Fruit fly (Drosophila melanogaster) whole organism, embryonic: ENCODE data around the gene CG13896.

ENCODE experiments used
- Adf1 ChIP-seq: fragments of 200-800 bp; sonication (Bioruptor generic); IDR thresholded peaks from 2 replicates; pipeline ENCODE4 v1.3.6; 2022; ENCODE audit warnings: missing biosample characterization, missing genetic modification characterization
- Atf6 ChIP-seq: fragments of 200-800 bp; sonication (Bioruptor generic); IDR thresholded peaks from 2 replicates; pipeline ENCODE4 v1.3.6; 2022; ENCODE audit warnings: missing biosample characterization, missing genetic modification characterization
- CG10431 ChIP-seq: fragments of 200-800 bp; sonication (Bioruptor generic); optimal IDR thresholded peaks from 3 replicates; lab custom pipeline; 2018; ENCODE audit warnings: missing biosample characterization, mild to moderate bottlenecking, missing genetic modification characterization
- CG10462 ChIP-seq: fragments of 200-800 bp; sonication (Bioruptor generic); optimal IDR thresholded peaks from 2 replicates; lab custom pipeline; 2016; ENCODE audit warnings: missing biosample characterization, missing genetic modification characterization
- CG11504 ChIP-seq: fragments of 200-800 bp; sonication (Bioruptor generic); optimal IDR thresholded peaks from 3 replicates; lab custom pipeline; 2019; ENCODE audit warnings: missing biosample characterization, mild to moderate bottlenecking, missing genetic modification characterization, moderate library complexity
- CG13424 ChIP-seq: fragments of 200-800 bp; sonication (Bioruptor generic); optimal IDR thresholded peaks from 2 replicates; lab custom pipeline; 2019; ENCODE audit warnings: missing biosample characterization, mild to moderate bottlenecking, missing genetic modification characterization, moderate library complexity
- CG15011 ChIP-seq: fragments of 200-800 bp; sonication (Bioruptor generic); optimal IDR thresholded peaks from 3 replicates; lab custom pipeline; 2018; ENCODE audit warnings: missing biosample characterization, mild to moderate bottlenecking, missing genetic modification characterization
- CG17186 ChIP-seq: fragments of 200-800 bp; sonication (Bioruptor generic); optimal IDR thresholded peaks from 3 replicates; lab custom pipeline; 2017; ENCODE audit warnings: missing biosample characterization, missing genetic modification reagents, missing genetic modification characterization
- CG18262 ChIP-seq: fragments of 200-800 bp; optimal IDR thresholded peaks from 3 replicates; lab custom pipeline; 2019; ENCODE audit warnings: missing biosample characterization, mild to moderate bottlenecking, missing genetic modification characterization, moderate library complexity
- CG18476 ChIP-seq: fragments of 200-800 bp; sonication (Bioruptor generic); optimal IDR thresholded peaks from 2 replicates; lab custom pipeline; 2016; ENCODE audit warnings: missing biosample characterization, mild to moderate bottlenecking, missing genetic modification characterization
- CG3847 ChIP-seq: fragments of 200-800 bp; sonication (Bioruptor generic); IDR thresholded peaks from 2 replicates; pipeline ENCODE4 v1.3.6; 2022; ENCODE audit warnings: missing biosample characterization, missing genetic modification characterization
- CG6272 ChIP-seq: fragments of 200-800 bp; sonication (Bioruptor generic); IDR thresholded peaks from 2 replicates; pipeline ENCODE4 v1.3.6; 2022; ENCODE audit warnings: missing biosample characterization, missing genetic modification characterization
- CkIIα-i1 ChIP-seq: fragments of 200-800 bp; sonication (Bioruptor generic); IDR thresholded peaks from 2 replicates; pipeline ENCODE4 v1.3.6; 2022; ENCODE audit warnings: missing biosample characterization, missing genetic modification characterization
- Doc3 ChIP-seq: fragments of 200-800 bp; sonication (Bioruptor generic); IDR thresholded peaks from 3 replicates; pipeline ENCODE4 v1.3.6; 2022; ENCODE audit warnings: missing biosample characterization, missing genetic modification characterization; ENCODE audit not compliant: partially characterized antibody
- Fer3 ChIP-seq: fragments of 200-800 bp; sonication (Bioruptor generic); optimal IDR thresholded peaks from 2 replicates; lab custom pipeline; 2018; ENCODE audit warnings: missing biosample characterization, mild to moderate bottlenecking, missing genetic modification characterization, moderate library complexity
- GATAe ChIP-seq: fragments of 200-800 bp; sonication (Bioruptor generic); conservative IDR thresholded peaks from 2 replicates; pipeline ENCODE4 v1.3.6; 2022; ENCODE audit warnings: missing biosample characterization, missing genetic modification characterization
- H2.0 ChIP-seq: fragments of 200-800 bp; sonication (Bioruptor generic); IDR thresholded peaks from 2 replicates; pipeline ENCODE4 v1.3.6; 2022; ENCODE audit warnings: missing biosample characterization, missing genetic modification characterization
- Hand ChIP-seq: fragments of 200-800 bp; sonication (Bioruptor generic); optimal IDR thresholded peaks from 2 replicates; lab custom pipeline; 2017; ENCODE audit warnings: mild to moderate bottlenecking, missing biosample characterization, missing genetic modification reagents, missing genetic modification characterization
- Hr3 ChIP-seq: fragments of 200-800 bp; sonication (Bioruptor generic); optimal IDR thresholded peaks from 3 replicates; lab custom pipeline; 2016; ENCODE audit warnings: missing biosample characterization, missing genetic modification characterization
- NK7.1 ChIP-seq: fragments of 200-800 bp; sonication (Bioruptor generic); optimal IDR thresholded peaks from 3 replicates; lab custom pipeline; 2016; ENCODE audit warnings: missing biosample characterization, missing genetic modification characterization
- Nf-YA ChIP-seq: fragments of 200-800 bp; sonication (Bioruptor generic); IDR thresholded peaks from 2 replicates; pipeline ENCODE4 v1.3.6; 2022; ENCODE audit warnings: missing biosample characterization, missing genetic modification characterization
- Side ChIP-seq: fragments of 200-800 bp; sonication (Bioruptor generic); optimal IDR thresholded peaks from 2 replicates; lab custom pipeline; 2016; ENCODE audit warnings: missing biosample characterization, missing genetic modification characterization
- Sry-β ChIP-seq: fragments of 200-800 bp; sonication (Bioruptor generic); optimal IDR thresholded peaks from 2 replicates; lab custom pipeline; 2018; ENCODE audit warnings: missing biosample characterization, mild to moderate bottlenecking, missing genetic modification characterization, moderate library complexity
- Sry-δ ChIP-seq: fragments of 200-800 bp; sonication (Bioruptor generic); optimal IDR thresholded peaks from 2 replicates; lab custom pipeline; 2016; ENCODE audit warnings: missing biosample characterization, missing genetic modification characterization
- Tbp ChIP-seq: fragments of >200 bp; optimal IDR thresholded peaks from 2 replicates; lab custom pipeline; 2018; ENCODE audit warnings: missing biosample characterization, missing genetic modification characterization
- al ChIP-seq: fragments of 200-800 bp; sonication (Bioruptor generic); IDR thresholded peaks from 2 replicates; pipeline ENCODE4 v1.3.6; 2022; ENCODE audit warnings: missing biosample characterization, missing genetic modification characterization
- br ChIP-seq: fragments of >200 bp; optimal IDR thresholded peaks from 2 replicates; lab custom pipeline; 2017
- bsh ChIP-seq, 2 experiments: fragments of 200-800 bp; sonication (Bioruptor generic); optimal IDR thresholded peaks; 2 replicates each; lab custom pipeline; 2017 to 2018; ENCODE audit warnings: mild to moderate bottlenecking in 2 of 2, missing biosample characterization in 2 of 2, missing genetic modification characterization in 2 of 2, moderate library complexity in 1 of 2
- chif ChIP-seq, 2 experiments: fragments of 200-800 bp; sonication (Bioruptor generic); optimal IDR thresholded peaks; 3 replicates each; lab custom pipeline; 2016; ENCODE audit warnings: missing biosample characterization in 2 of 2, missing genetic modification characterization in 2 of 2
- ci ChIP-seq: fragments of 200-800 bp; sonication (Bioruptor generic); IDR thresholded peaks from 3 replicates; pipeline ENCODE4 v1.3.6; 2022; ENCODE audit warnings: missing biosample characterization, missing genetic modification characterization
- cwo ChIP-seq: fragments of 200-800 bp; sonication (Bioruptor generic); optimal IDR thresholded peaks from 3 replicates; lab custom pipeline; 2017; ENCODE audit warnings: missing biosample characterization, missing genetic modification characterization, mild to moderate bottlenecking, moderate library complexity, missing genetic modification reagents
- da ChIP-seq: fragments of 200-800 bp; sonication (Bioruptor generic); optimal IDR thresholded peaks from 2 replicates; lab custom pipeline; 2016; ENCODE audit warnings: missing biosample characterization, missing genetic modification characterization
- dmrt11E ChIP-seq: fragments of 200-800 bp; sonication (Bioruptor generic); optimal IDR thresholded peaks from 3 replicates; lab custom pipeline; 2018; ENCODE audit warnings: missing biosample characterization, mild to moderate bottlenecking, missing genetic modification characterization, moderate library complexity
- fd102C ChIP-seq: fragments of 200-800 bp; sonication (Bioruptor generic); optimal IDR thresholded peaks from 2 replicates; lab custom pipeline; 2018; ENCODE audit warnings: missing biosample characterization, mild to moderate bottlenecking, missing genetic modification characterization, moderate library complexity
- gem ChIP-seq: fragments of 200-800 bp; sonication (Bioruptor generic); optimal IDR thresholded peaks from 2 replicates; lab custom pipeline; 2019; ENCODE audit warnings: missing biosample characterization, mild to moderate bottlenecking, missing genetic modification characterization, moderate library complexity
- gt ChIP-seq: fragments of 200-800 bp; sonication (Bioruptor generic); IDR thresholded peaks from 2 replicates; pipeline ENCODE4 v1.3.6; 2022; ENCODE audit warnings: missing biosample characterization, missing genetic modification characterization
- klu ChIP-seq: fragments of 200-800 bp; sonication (Bioruptor generic); IDR thresholded peaks from 2 replicates; pipeline ENCODE4 v1.3.6; 2022; ENCODE audit warnings: missing biosample characterization, missing genetic modification characterization
- pita ChIP-seq: fragments of 200-800 bp; sonication (Bioruptor generic); optimal IDR thresholded peaks from 2 replicates; lab custom pipeline; 2017; ENCODE audit warnings: missing biosample characterization, mild to moderate bottlenecking, missing genetic modification characterization
- pnt ChIP-seq: fragments of 200-800 bp; sonication (Bioruptor generic); optimal IDR thresholded peaks from 3 replicates; lab custom pipeline; 2016; ENCODE audit warnings: missing biosample characterization, missing genetic modification characterization
- prd ChIP-seq, 3 experiments: fragments of >200 bp in 2 of 3; fragments of 200-800 bp in 1 of 3; sonication (Bioruptor generic) in 1 of 3; optimal IDR thresholded peaks in 2 of 3; IDR thresholded peaks in 1 of 3; 2 replicates in 2 of 3; 3 replicates in 1 of 3; pipeline versions ENCODE4 v1.3.6 to Lab custom; 2017 to 2022; ENCODE audit warnings: missing biosample characterization in 1 of 3, missing genetic modification characterization in 1 of 3
- repo ChIP-seq: fragments of 200-800 bp; sonication (Bioruptor generic); optimal IDR thresholded peaks from 2 replicates; lab custom pipeline; 2016; ENCODE audit warnings: missing biosample characterization, missing genetic modification characterization
- ro ChIP-seq: fragments of 200-800 bp; sonication (Bioruptor generic); IDR thresholded peaks from 2 replicates; pipeline ENCODE4 v1.3.6; 2022; ENCODE audit warnings: missing biosample characterization, missing genetic modification characterization
- sc ChIP-seq, 3 experiments: fragments of >200 bp in 2 of 3; fragments of 200-800 bp in 1 of 3; sonication (Bioruptor generic) in 1 of 3; optimal IDR thresholded peaks; 2 replicates in 2 of 3; 3 replicates in 1 of 3; lab custom pipeline; 2017; ENCODE audit warnings: mild to moderate bottlenecking in 1 of 3, missing biosample characterization in 1 of 3, missing genetic modification characterization in 1 of 3, missing genetic modification reagents in 1 of 3
- schlank ChIP-seq: fragments of 200-800 bp; sonication (Bioruptor generic); optimal IDR thresholded peaks from 2 replicates; lab custom pipeline; 2018; ENCODE audit warnings: missing biosample characterization, mild to moderate bottlenecking, missing genetic modification characterization
- scrt ChIP-seq: fragments of 200-800 bp; sonication (Bioruptor generic); optimal IDR thresholded peaks from 2 replicates; lab custom pipeline; 2018; ENCODE audit warnings: missing biosample characterization, mild to moderate bottlenecking, missing genetic modification characterization, moderate library complexity
- sens ChIP-seq: fragments of 200-800 bp; sonication (Bioruptor generic); peaks from one replicate; lab custom pipeline; 2016; ENCODE audit warnings: missing biosample characterization, missing genetic modification characterization
- unc-4 ChIP-seq: fragments of 200-800 bp; sonication (Bioruptor generic); IDR thresholded peaks from 2 replicates; pipeline ENCODE4 v1.3.6; 2022; ENCODE audit warnings: missing biosample characterization, missing genetic modification characterization; ENCODE audit not compliant: partially characterized antibody
- unpg ChIP-seq: fragments of 200-800 bp; sonication (Bioruptor generic); optimal IDR thresholded peaks from 3 replicates; lab custom pipeline; 2018; ENCODE audit warnings: missing biosample characterization, mild to moderate bottlenecking, missing genetic modification characterization, moderate library complexity
- usp ChIP-seq: fragments of >200 bp; optimal IDR thresholded peaks from 2 replicates; lab custom pipeline; 2017; ENCODE audit warnings: missing biosample characterization, missing genetic modification characterization
- wor ChIP-seq: fragments of 200-800 bp; sonication (Bioruptor generic); IDR thresholded peaks from 2 replicates; pipeline ENCODE4 v1.3.6; 2022; ENCODE audit warnings: missing biosample characterization, missing genetic modification characterization

The CG13896 gene

dm6 chr3L:681793-682369 is 29.8 kb downstream of the CG13896 start (continued):
- TF ChIP-seq prd (optimal IDR thresholded peaks at IDR 0.05; lab: Kevin White, UChicago): no peak
- no peak for TF ChIP-seq prd (GFP tag; IDR thresholded peaks at IDR 0.05; lab: Robert Waterston, UW)
- 0 out of 3 replicates have a peak, but pooled peaks have one; percentile 20 for TF ChIP-seq Doc3 (GFP tag; lab: Robert Waterston, UW)
- TF ChIP-seq GATAe (GFP tag; lab: Robert Waterston, UW): no peak
- TF ChIP-seq scrt (GFP tag; lab: Kevin White, UChicago): peak; percentile 40
- no peak for TF ChIP-seq pita (GFP tag; lab: Kevin White, UChicago)
- no peak for TF ChIP-seq ro (GFP tag; lab: Robert Waterston, UW)
- no peak for TF ChIP-seq repo (GFP tag; lab: Kevin White, UChicago)
- no peak for TF ChIP-seq usp (GFP tag; lab: Kevin White, UChicago)
- TF ChIP-seq CG17186: peak; percentile 18
- TF ChIP-seq CG11504 (tag; lab: Kevin White, UChicago): peak; percentile 48
- TF ChIP-seq ci (GFP tag; lab: Robert Waterston, UW): peak; percentile 72
- TF ChIP-seq al (GFP tag; lab: Robert Waterston, UW): no peak
- TF ChIP-seq cwo (GFP tag; lab: Kevin White, UChicago): no peak
- TF ChIP-seq Nf-YA (GFP tag; lab: Robert Waterston, UW): no peak
- no peak; the same call in 1 of the 2 replicates for TF ChIP-seq unc-4
- TF ChIP-seq pnt (GFP tag; lab: Kevin White, UChicago): no peak
- no peak for TF ChIP-seq Hr3 (GFP tag; lab: Kevin White, UChicago)
- TF ChIP-seq CG13424 (tag; lab: Kevin White, UChicago): peak; percentile 24
- TF ChIP-seq Sry-δ: peak; percentile 53
- peak; percentile 79 for TF ChIP-seq CG3847 (GFP tag; lab: Robert Waterston, UW)
- TF ChIP-seq bsh (GFP tag; optimal IDR thresholded peaks at IDR 0.05; lab: Kevin White, UChicago): peak in 1 of 2 experiments; percentile 23
- peak; percentile 7 for TF ChIP-seq da (GFP tag; lab: Kevin White, UChicago)
- TF ChIP-seq CG10431 (GFP tag; lab: Kevin White, UChicago): peak; percentile 56
- TF ChIP-seq CG18476 (GFP tag; lab: Kevin White, UChicago): no peak
- TF ChIP-seq schlank (tag; lab: Kevin White, UChicago): no peak
- peak; percentile 23 for TF ChIP-seq fd102C
- TF ChIP-seq H2.0 (GFP tag; lab: Robert Waterston, UW): 0 out of 2 replicates have a peak, but pooled peaks have one; percentile 30
- peak; percentile 63 for TF ChIP-seq klu (GFP tag; lab: Robert Waterston, UW)
- TF ChIP-seq NK7.1 (GFP tag; lab: Kevin White, UChicago): no peak
- TF ChIP-seq Atf6 (GFP tag; lab: Robert Waterston, UW): 0 out of 2 replicates have a peak, but pooled peaks have one; percentile 33
- peak; percentile 89 for TF ChIP-seq sens
- TF ChIP-seq chif (GFP tag; optimal IDR thresholded peaks at IDR 0.05; lab: Kevin White, UChicago): peak in 1 of 2 experiments; percentile 41
- TF ChIP-seq CG18262 (tag; lab: Kevin White, UChicago): peak; percentile 5
- TF ChIP-seq Hand (GFP tag; lab: Kevin White, UChicago): no peak
- no peak for TF ChIP-seq gt (GFP tag; lab: Robert Waterston, UW)
- TF ChIP-seq wor (GFP tag; lab: Robert Waterston, UW): no peak
- TF ChIP-seq unpg (GFP tag; lab: Kevin White, UChicago): peak; percentile 50
- peak; percentile 24 for TF ChIP-seq Fer3 (tag; lab: Kevin White, UChicago)
- no peak for TF ChIP-seq CG6272 (GFP tag; lab: Robert Waterston, UW)
- no peak for TF ChIP-seq Adf1 (GFP tag; lab: Robert Waterston, UW)
- TF ChIP-seq CG15011: no peak
- TF ChIP-seq Tbp (GFP tag; lab: Kevin White, UChicago): no peak
- TF ChIP-seq dmrt11E (tag; lab: Kevin White, UChicago): peak; percentile 21
- TF ChIP-seq br (lab: Kevin White, UChicago): no peak
- no peak for TF ChIP-seq CG10462 (GFP tag; lab: Kevin White, UChicago)
- TF ChIP-seq Side (GFP tag; lab: Kevin White, UChicago): peak; percentile 29
- TF ChIP-seq gem: no peak
- peak; percentile 4 for TF ChIP-seq Sry-β (GFP tag; lab: Kevin White, UChicago)
- no peak for TF ChIP-seq sc (optimal IDR thresholded peaks at IDR 0.05; lab: Kevin White, UChicago)
- TF ChIP-seq sc (GFP tag; optimal IDR thresholded peaks at IDR 0.05; lab: Kevin White, UChicago): no peak
- TF ChIP-seq CkIIα-i1: no peak
